Worm (Caenorhabditis elegans): ENCODE results near the gene srbc-8.

- TF ChIP-seq unc-55 (GFP tag; optimal IDR thresholded peaks at IDR 0.05) (no peak), pax-1 (tag; optimal IDR thresholded peaks at IDR 0.05) (no peak), sox-4 (tag; optimal IDR thresholded peaks at IDR 0.05) (no peak), elt-2 (tag; optimal IDR thresholded peaks at IDR 0.05) (no peak), lin-11 (tag; optimal IDR thresholded peaks at IDR 0.05) (no peak), pqm-1 (tag; optimal IDR thresholded peaks at IDR 0.05) (no peak), K02D7.2 (tag; optimal IDR thresholded peaks at IDR 0.05) (no peak), fkh-6 (tag; optimal IDR thresholded peaks at IDR 0.05) (no peak), Y22D7AL.16 (tag; optimal IDR thresholded peaks at IDR 0.05) (no peak), ets-4 (tag; optimal IDR thresholded peaks at IDR 0.05) (no peak), ceh-6 (GFP tag; optimal IDR thresholded peaks at IDR 0.05) (no peak), dmd-4 (tag; optimal IDR thresholded peaks at IDR 0.05; ENCODE audit: borderline replicate concordance) (no peak), unc-86 (tag; optimal IDR thresholded peaks at IDR 0.05) (no peak), pha-4 (tag; optimal IDR thresholded peaks at IDR 0.05) (no peak)
Measured at ce11 chrV:7451421-7451820, 33.5 kb downstream of the srbc-8 start, which contains the start of gene try-11.
